Worm (Caenorhabditis elegans) whole organism, L4/young adult: ENCODE data around the gene kin-20.

Experiments used
- dao-5 ChIP-seq: sonication (generic microtip); optimal IDR thresholded peaks from 2 replicates; lab custom pipeline; 2016; ENCODE audit warnings: missing genotype, missing genetic modification characterization, moderate library complexity, missing compliant biosample characterization
- him-1 ChIP-seq: sonication (generic microtip); optimal IDR thresholded peaks from 2 replicates; lab custom pipeline; 2016; ENCODE audit warnings: missing genotype, missing genetic modification reagents, missing genetic modification characterization, missing compliant biosample characterization

DNA sequence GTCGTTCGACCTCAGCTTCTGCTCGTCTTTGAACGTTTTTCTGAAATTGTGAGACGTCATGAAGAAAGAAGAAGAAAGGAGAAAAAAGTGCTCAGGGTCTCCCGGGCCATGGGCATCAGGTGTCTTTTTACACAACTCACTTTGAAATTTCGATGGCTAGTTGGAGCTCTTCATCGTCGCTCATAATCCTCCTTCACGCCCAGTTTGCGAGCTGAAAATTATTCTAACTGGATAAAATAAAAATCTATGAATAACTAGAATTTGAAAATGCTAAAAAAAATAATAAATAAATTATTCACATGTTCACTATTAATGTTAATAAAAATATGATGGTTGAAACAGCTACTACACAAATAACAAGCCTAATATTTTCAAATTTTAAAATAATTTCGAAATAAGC lies 31.4 kb downstream of the kin-20 start, which contains the start of gene piki-1:
- no peak for TF ChIP-seq him-1 (tag; lab: Kevin White, UChicago)
- no peak for TF ChIP-seq dao-5
